Fruit fly (Drosophila melanogaster) whole organism, embryonic: ENCODE data around the gene Ttc26.

ENCODE experiments used
- Atf6 ChIP-seq: fragments of 200-800 bp; sonication (Bioruptor generic); IDR thresholded peaks from 2 replicates; pipeline ENCODE4 v1.3.6; 2022; ENCODE audit warnings: missing biosample characterization, missing genetic modification characterization
- CG10147 ChIP-seq: fragments of 200-800 bp; sonication (Bioruptor generic); optimal IDR thresholded peaks from 2 replicates; lab custom pipeline; 2019; ENCODE audit warnings: missing biosample characterization, mild to moderate bottlenecking, missing genetic modification characterization, moderate library complexity
- CG10654 ChIP-seq: fragments of 200-800 bp; sonication (Bioruptor generic); optimal IDR thresholded peaks from 2 replicates; lab custom pipeline; 2016; ENCODE audit warnings: missing biosample characterization, missing genetic modification characterization
- CG11093 ChIP-seq: fragments of 200-800 bp; sonication (Bioruptor generic); IDR thresholded peaks from 3 replicates; pipeline ENCODE4 v1.3.6; 2022; ENCODE audit warnings: missing biosample characterization, missing genetic modification characterization
- CG11456 ChIP-seq: fragments of 200-800 bp; sonication (Bioruptor generic); IDR thresholded peaks from 3 replicates; pipeline ENCODE4 v1.3.6; 2022; ENCODE audit warnings: missing biosample characterization, missing genetic modification characterization
- CG12071 ChIP-seq: fragments of 200-800 bp; sonication (Bioruptor generic); optimal IDR thresholded peaks from 3 replicates; lab custom pipeline; 2018; ENCODE audit warnings: missing biosample characterization, mild to moderate bottlenecking, missing genetic modification characterization
- CG12744 ChIP-seq: fragments of 200-800 bp; sonication (Bioruptor generic); optimal IDR thresholded peaks from 2 replicates; lab custom pipeline; 2016; ENCODE audit warnings: missing biosample characterization, missing genetic modification characterization
- CG13287 ChIP-seq: fragments of 200-800 bp; sonication (Bioruptor generic); IDR thresholded peaks from 2 replicates; pipeline ENCODE4 v1.3.6; 2022; ENCODE audit warnings: missing biosample characterization, missing genetic modification characterization; ENCODE audit not compliant: partially characterized antibody
- CG15479 ChIP-seq: fragments of 200-800 bp; sonication (Bioruptor generic); optimal IDR thresholded peaks from 3 replicates; lab custom pipeline; 2019; ENCODE audit warnings: missing biosample characterization, mild to moderate bottlenecking, missing genetic modification characterization, moderate library complexity
- CG15514 ChIP-seq: fragments of 200-800 bp; sonication (Bioruptor generic); optimal IDR thresholded peaks from 3 replicates; lab custom pipeline; 2017; ENCODE audit warnings: missing biosample characterization, missing genetic modification characterization, mild to moderate bottlenecking, moderate library complexity, missing genetic modification reagents
- CG1603 ChIP-seq: fragments of 200-800 bp; sonication (Bioruptor generic); optimal IDR thresholded peaks from 2 replicates; lab custom pipeline; 2019; ENCODE audit warnings: missing biosample characterization, mild to moderate bottlenecking, missing genetic modification characterization, moderate library complexity
- CG16815 ChIP-seq: fragments of 200-800 bp; sonication (Bioruptor generic); optimal IDR thresholded peaks from 3 replicates; lab custom pipeline; 2017; ENCODE audit warnings: missing biosample characterization, mild to moderate bottlenecking, missing genetic modification characterization
- CG31224 ChIP-seq: fragments of 200-800 bp; sonication (Bioruptor generic); IDR thresholded peaks from 2 replicates; pipeline ENCODE4 v1.3.6; 2022; ENCODE audit warnings: missing biosample characterization, missing genetic modification characterization
- CG32767 ChIP-seq: fragments of 200-800 bp; sonication (Bioruptor generic); IDR thresholded peaks from 2 replicates; pipeline ENCODE4 v1.3.6; 2022; ENCODE audit warnings: missing biosample characterization, missing genetic modification characterization
- CG3847 ChIP-seq: fragments of 200-800 bp; sonication (Bioruptor generic); IDR thresholded peaks from 2 replicates; pipeline ENCODE4 v1.3.6; 2022; ENCODE audit warnings: missing biosample characterization, missing genetic modification characterization
- CG4282 ChIP-seq: fragments of 200-800 bp; sonication (Bioruptor generic); optimal IDR thresholded peaks from 2 replicates; lab custom pipeline; 2016; ENCODE audit warnings: missing biosample characterization, missing genetic modification characterization
- CG43689 ChIP-seq: fragments of 200-800 bp; sonication (Bioruptor generic); IDR thresholded peaks from 2 replicates; pipeline ENCODE4 v1.3.6; 2022; ENCODE audit warnings: missing biosample characterization, missing genetic modification characterization
- CG6791 ChIP-seq: fragments of 200-800 bp; sonication (Bioruptor generic); IDR thresholded peaks from 3 replicates; pipeline ENCODE4 v1.3.6; 2022; ENCODE audit warnings: missing biosample characterization, missing genetic modification characterization; ENCODE audit not compliant: partially characterized antibody
- CG8388 ChIP-seq: fragments of 200-800 bp; sonication (Bioruptor generic); optimal IDR thresholded peaks from 2 replicates; lab custom pipeline; 2019; ENCODE audit warnings: missing biosample characterization, mild to moderate bottlenecking, missing genetic modification characterization, moderate library complexity
- CG8924 ChIP-seq: fragments of 200-800 bp; optimal IDR thresholded peaks from 3 replicates; lab custom pipeline; 2019; ENCODE audit warnings: missing biosample characterization, mild to moderate bottlenecking, missing genetic modification characterization, moderate library complexity
- Drgx ChIP-seq: fragments of 200-800 bp; sonication (Bioruptor generic); IDR thresholded peaks from 2 replicates; pipeline ENCODE4 v1.3.6; 2022; ENCODE audit warnings: missing biosample characterization, missing genetic modification characterization
- ERR ChIP-seq: fragments of 200-800 bp; sonication (Bioruptor generic); optimal IDR thresholded peaks from 2 replicates; lab custom pipeline; 2016; ENCODE audit warnings: missing biosample characterization, missing genetic modification characterization
- Ets65A ChIP-seq: fragments of 200-800 bp; sonication (Bioruptor generic); peaks from one replicate; lab custom pipeline; 2016; ENCODE audit warnings: missing biosample characterization, missing genetic modification characterization
- Hsf ChIP-seq: fragments of 200-800 bp; sonication (Bioruptor generic); optimal IDR thresholded peaks from 3 replicates; lab custom pipeline; 2016; ENCODE audit warnings: missing biosample characterization, missing genetic modification characterization
- Max ChIP-seq: fragments of 200-800 bp; sonication (Bioruptor generic); optimal IDR thresholded peaks from 2 replicates; lab custom pipeline; 2016; ENCODE audit warnings: missing biosample characterization, mild to moderate bottlenecking, missing genetic modification characterization
- Med ChIP-seq: fragments of 200-800 bp; sonication (Bioruptor generic); peaks from one replicate; lab custom pipeline; 2016; ENCODE audit warnings: missing biosample characterization, missing genetic modification characterization, mild to moderate bottlenecking, inconsistent platforms, moderate library complexity
- NFAT ChIP-seq: fragments of 200-800 bp; sonication (Bioruptor generic); IDR thresholded peaks from 2 replicates; pipeline ENCODE4 v1.3.6; 2022; ENCODE audit warnings: missing biosample characterization, missing genetic modification characterization
- Nf-YC ChIP-seq: fragments of 200-800 bp; optimal IDR thresholded peaks from 3 replicates; lab custom pipeline; 2019; ENCODE audit warnings: missing biosample characterization, mild to moderate bottlenecking, missing genetic modification characterization, moderate library complexity
- PHDP ChIP-seq: fragments of 200-800 bp; sonication (Bioruptor generic); optimal IDR thresholded peaks from 3 replicates; lab custom pipeline; 2018; ENCODE audit warnings: missing biosample characterization, mild to moderate bottlenecking, missing genetic modification characterization, moderate library complexity
- Ptx1 ChIP-seq: fragments of 200-800 bp; sonication (Bioruptor generic); IDR thresholded peaks from 2 replicates; pipeline ENCODE4 v1.3.6; 2022; ENCODE audit warnings: missing biosample characterization, missing genetic modification characterization
- Spps ChIP-seq: fragments of 200-800 bp; sonication (Bioruptor generic); optimal IDR thresholded peaks from 2 replicates; lab custom pipeline; 2018; ENCODE audit warnings: missing biosample characterization, mild to moderate bottlenecking, missing genetic modification characterization
- Usf ChIP-seq: fragments of 200-800 bp; sonication (Bioruptor generic); optimal IDR thresholded peaks from 2 replicates; lab custom pipeline; 2017; ENCODE audit warnings: missing genotype, missing biosample characterization, missing genetic modification characterization
- Xbp1 ChIP-seq: fragments of 200-800 bp; sonication (Bioruptor generic); optimal IDR thresholded peaks from 3 replicates; lab custom pipeline; 2016; ENCODE audit warnings: missing biosample characterization, mild to moderate bottlenecking, missing genetic modification characterization
- al ChIP-seq: fragments of 200-800 bp; sonication (Bioruptor generic); IDR thresholded peaks from 2 replicates; pipeline ENCODE4 v1.3.6; 2022; ENCODE audit warnings: missing biosample characterization, missing genetic modification characterization
- amos ChIP-seq: fragments of 200-800 bp; sonication (Bioruptor generic); IDR thresholded peaks from 2 replicates; pipeline ENCODE4 v1.3.6; 2022; ENCODE audit warnings: missing biosample characterization, missing genetic modification characterization; ENCODE audit not compliant: partially characterized antibody
- ap ChIP-seq: fragments of 200-800 bp; sonication (Bioruptor generic); IDR thresholded peaks from 2 replicates; pipeline ENCODE4 v1.3.6; 2022; ENCODE audit warnings: missing biosample characterization, missing genetic modification characterization
- az2 ChIP-seq: fragments of 200-800 bp; sonication (Bioruptor generic); optimal IDR thresholded peaks from 3 replicates; lab custom pipeline; 2016; ENCODE audit warnings: missing biosample characterization, missing genetic modification characterization
- bcd ChIP-seq: fragments of 200-800 bp; sonication (Bioruptor generic); optimal IDR thresholded peaks from 2 replicates; lab custom pipeline; 2017; ENCODE audit warnings: missing biosample characterization, mild to moderate bottlenecking, missing genetic modification characterization
- cg ChIP-seq: fragments of 200-800 bp; sonication (Bioruptor generic); optimal IDR thresholded peaks from 3 replicates; lab custom pipeline; 2019; ENCODE audit warnings: missing biosample characterization, mild to moderate bottlenecking, missing genetic modification characterization, moderate library complexity
- chm ChIP-seq: fragments of 200-800 bp; sonication (Bioruptor generic); IDR thresholded peaks from 2 replicates; pipeline ENCODE4 v1.3.6; 2022; ENCODE audit warnings: missing biosample characterization, missing genetic modification characterization
- crc ChIP-seq: fragments of 200-800 bp; sonication (Bioruptor generic); optimal IDR thresholded peaks from 2 replicates; lab custom pipeline; 2016; ENCODE audit warnings: missing biosample characterization, missing genetic modification characterization
- crp ChIP-seq, 2 experiments: fragments of 200-800 bp; sonication (Bioruptor generic); optimal IDR thresholded peaks; 2 replicates in 1 of 2; 3 replicates in 1 of 2; lab custom pipeline; 2017; ENCODE audit warnings: missing biosample characterization in 2 of 2, missing genetic modification characterization in 2 of 2, mild to moderate bottlenecking in 1 of 2, moderate library complexity in 1 of 2
- gro ChIP-seq: fragments of 200-800 bp; sonication (Bioruptor generic); optimal IDR thresholded peaks from 2 replicates; lab custom pipeline; 2016; ENCODE audit warnings: missing biosample characterization, missing genetic modification characterization
- gsb-n ChIP-seq: fragments of 200-800 bp; sonication (Bioruptor generic); optimal IDR thresholded peaks from 3 replicates; lab custom pipeline; 2018; ENCODE audit warnings: missing biosample characterization, mild to moderate bottlenecking, missing genetic modification characterization
- jumu ChIP-seq: fragments of 200-800 bp; sonication (Bioruptor generic); optimal IDR thresholded peaks from 3 replicates; lab custom pipeline; 2016; ENCODE audit warnings: missing biosample characterization, missing genetic modification characterization
- kah ChIP-seq: fragments of 200-800 bp; sonication (Bioruptor generic); optimal IDR thresholded peaks from 2 replicates; lab custom pipeline; 2018; ENCODE audit warnings: missing biosample characterization, mild to moderate bottlenecking, missing genetic modification characterization
- sqz ChIP-seq: fragments of 200-800 bp; sonication (Bioruptor generic); optimal IDR thresholded peaks from 3 replicates; lab custom pipeline; 2018; ENCODE audit warnings: missing biosample characterization, mild to moderate bottlenecking, missing genetic modification characterization
- sug ChIP-seq: fragments of 200-800 bp; optimal IDR thresholded peaks from 2 replicates; lab custom pipeline; 2019; ENCODE audit warnings: missing biosample characterization, mild to moderate bottlenecking, missing genetic modification characterization, moderate library complexity
- trem ChIP-seq: fragments of 200-800 bp; optimal IDR thresholded peaks from 3 replicates; lab custom pipeline; 2019; ENCODE audit warnings: missing biosample characterization, mild to moderate bottlenecking, missing genetic modification characterization, moderate library complexity
- vfl ChIP-seq: fragments of 200-800 bp; sonication (Bioruptor generic); optimal IDR thresholded peaks from 2 replicates; lab custom pipeline; 2016; ENCODE audit warnings: missing biosample characterization, missing genetic modification characterization

Gene Ttc26

dm6 chr3R:15784298-15784697 lies 10.1 kb downstream of the Ttc26 start (continued):
- 0 out of 2 replicates have a peak, but pooled peaks have one; percentile 16 for TF ChIP-seq CG3847

dm6 chr3R:15786538-15786937 lies 12.3 kb downstream of the Ttc26 start, which contains the start of gene CG9590:
CG9590 (plus strand) TSS chr3R:15786703.
- peak; percentile 34; the same call in 1 of the 2 replicates for TF ChIP-seq CG13287 (GFP tag; lab: Robert Waterston, UW)
- no peak for TF ChIP-seq Spps (tag; lab: Kevin White, UChicago)
- no peak for TF ChIP-seq crc (GFP tag; lab: Kevin White, UChicago)
- TF ChIP-seq CG12071 (GFP tag; lab: Kevin White, UChicago), result no peak
- TF ChIP-seq CG11456 (GFP tag; lab: Robert Waterston, UW), result no peak
- no peak for TF ChIP-seq chm (GFP tag; lab: Robert Waterston, UW)
- TF ChIP-seq trem (tag; lab: Kevin White, UChicago), result peak; percentile 99
- TF ChIP-seq NFAT (GFP tag; lab: Robert Waterston, UW), result no peak
- no peak for TF ChIP-seq bcd (GFP tag; lab: Kevin White, UChicago)
- TF ChIP-seq CG8924 (tag; lab: Kevin White, UChicago), result no peak
- TF ChIP-seq jumu, result no peak
- no peak for TF ChIP-seq az2 (GFP tag; lab: Kevin White, UChicago)
- no peak for TF ChIP-seq CG32767 (GFP tag; lab: Robert Waterston, UW)
- TF ChIP-seq CG8388 (GFP tag; lab: Kevin White, UChicago), result no peak
- TF ChIP-seq Max, result no peak
- TF ChIP-seq Ets65A (GFP tag; lab: Kevin White, UChicago), result no peak
- TF ChIP-seq Hsf, result no peak
- no peak for TF ChIP-seq cg (GFP tag; lab: Kevin White, UChicago)
- no peak for TF ChIP-seq CG16815 (GFP tag; lab: Kevin White, UChicago)
- TF ChIP-seq CG12744, result no peak
- TF ChIP-seq sug (tag; lab: Kevin White, UChicago), result no peak
- TF ChIP-seq CG11093 (GFP tag; lab: Robert Waterston, UW), result no peak
- no peak for TF ChIP-seq Usf (GFP tag; lab: Kevin White, UChicago)
- TF ChIP-seq Xbp1 (GFP tag; lab: Kevin White, UChicago), result peak; percentile 38
- no peak for TF ChIP-seq CG31224 (GFP tag; lab: Robert Waterston, UW)
- TF ChIP-seq gro (GFP tag; lab: Kevin White, UChicago), result no peak
- TF ChIP-seq kah (GFP tag; lab: Kevin White, UChicago), result no peak
- peak; percentile 1 for TF ChIP-seq CG15514 (GFP tag; lab: Kevin White, UChicago)
- TF ChIP-seq Drgx, result no peak
- no peak for TF ChIP-seq Atf6 (GFP tag; lab: Robert Waterston, UW)
- no peak for TF ChIP-seq Med
- no peak for TF ChIP-seq CG10654 (GFP tag; lab: Kevin White, UChicago)
- no peak for TF ChIP-seq CG4282 (GFP tag; lab: Kevin White, UChicago)
- peak; percentile 18 for TF ChIP-seq CG1603 (tag; lab: Kevin White, UChicago)
- no peak for TF ChIP-seq Ptx1
- TF ChIP-seq Nf-YC (tag; lab: Kevin White, UChicago), result no peak
- TF ChIP-seq crp (GFP tag; optimal IDR thresholded peaks at IDR 0.05; lab: Kevin White, UChicago), result peak; percentile 61 to 92
- no peak for TF ChIP-seq PHDP
- TF ChIP-seq amos (GFP tag; lab: Robert Waterston, UW), result peak; percentile 9; the same call in 1 of the 2 replicates
- no peak for TF ChIP-seq sqz (GFP tag; lab: Kevin White, UChicago)
- no peak for TF ChIP-seq ap (GFP tag; lab: Robert Waterston, UW)
- TF ChIP-seq CG6791 (GFP tag; lab: Robert Waterston, UW), result no peak
- no peak for TF ChIP-seq CG10147 (GFP tag; lab: Kevin White, UChicago)
- TF ChIP-seq gsb-n, result no peak
- TF ChIP-seq al, result no peak
- TF ChIP-seq vfl (GFP tag; lab: Kevin White, UChicago), result no peak
- no peak for TF ChIP-seq CG43689 (GFP tag; lab: Robert Waterston, UW)
- no peak for TF ChIP-seq ERR (GFP tag; lab: Kevin White, UChicago)
- TF ChIP-seq CG15479 (GFP tag; lab: Kevin White, UChicago), result no peak
